Fruit fly (Drosophila melanogaster): ENCODE results near the gene Art3.

The Art3 gene

DNA sequence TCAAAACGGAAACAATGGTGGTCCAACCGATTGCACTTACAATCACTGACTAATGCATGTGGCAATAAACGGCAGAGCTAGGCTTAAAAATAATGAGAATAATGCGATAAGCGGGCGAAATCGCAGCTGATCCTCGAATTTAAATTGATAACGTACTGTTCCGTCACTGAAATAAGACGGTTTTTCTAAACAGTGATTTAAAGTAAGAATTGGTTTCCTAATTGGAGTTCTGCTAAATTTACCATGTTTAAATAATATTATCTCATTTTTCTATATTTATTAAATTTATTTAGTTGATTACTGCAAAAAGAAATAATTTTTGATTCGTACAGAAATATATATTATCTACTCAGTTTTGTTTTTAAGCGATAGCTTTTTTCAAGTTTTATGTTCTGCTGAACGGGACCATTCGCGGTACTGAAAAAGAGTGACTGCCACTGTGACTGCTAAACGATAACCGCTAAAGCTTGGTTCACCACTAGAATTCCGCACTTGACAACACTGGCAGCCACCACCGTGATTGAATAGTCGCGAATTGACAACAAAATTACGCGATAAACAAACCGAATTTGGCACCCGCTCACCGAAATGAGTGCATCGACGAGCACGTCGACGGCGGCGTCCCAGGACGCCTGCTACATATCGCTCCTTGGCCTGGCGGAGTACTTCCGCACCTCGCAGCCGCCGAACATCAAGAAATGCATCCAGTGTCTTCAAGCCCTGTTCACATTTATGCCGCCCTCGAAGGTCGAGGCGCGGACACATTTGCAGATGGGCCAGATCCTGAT is 20.3 kb downstream of the Art3 start, which contains the start of the genes Spn88Eb and Mau2:
TSS of gene Spn88Eb (minus strand) at position 51 of the 788 bp plus-strand sequence.
TSS of gene Mau2 (plus strand) at position 493 of the 788 bp plus-strand sequence.
- peak; percentile 74 for TF ChIP-seq toe (GFP tag; optimal IDR thresholded peaks at IDR 0.05)
- TF ChIP-seq Clk (GFP tag; optimal IDR thresholded peaks at IDR 0.05), result peak; percentile 71
- peak; percentile 73 for TF ChIP-seq CG1620 (GFP tag; optimal IDR thresholded peaks at IDR 0.05)
- no peak for TF ChIP-seq cnc (optimal IDR thresholded peaks at IDR 0.05)
- TF ChIP-seq CG14711 (tag; optimal IDR thresholded peaks at IDR 0.05), result peak; percentile 43
- TF ChIP-seq Crg-1 (GFP tag; optimal IDR thresholded peaks at IDR 0.05), result peak; percentile 55
- peak; percentile 25 for TF ChIP-seq tj (GFP tag; optimal IDR thresholded peaks at IDR 0.05)
- TF ChIP-seq cic (GFP tag; optimal IDR thresholded peaks at IDR 0.05), result peak; percentile 45
- peak; percentile 62 for TF ChIP-seq CG12768 (GFP tag; optimal IDR thresholded peaks at IDR 0.05)
- TF ChIP-seq kay (GFP tag; ENCODE audit: borderline replicate concordance), result no peak
- no peak for TF ChIP-seq CG5204 (GFP tag; optimal IDR thresholded peaks at IDR 0.05)
- TF ChIP-seq Mnt (GFP tag; optimal IDR thresholded peaks at IDR 0.05), result peak; percentile 68
- TF ChIP-seq CG7045 (GFP tag; optimal IDR thresholded peaks at IDR 0.05), result peak; percentile 54
- peak; percentile 59 for TF ChIP-seq pad (GFP tag; optimal IDR thresholded peaks at IDR 0.05)
- no peak for TF ChIP-seq Hr96 (GFP tag; optimal IDR thresholded peaks at IDR 0.05)
- peak; percentile 56 for TF ChIP-seq CG7101 (tag; optimal IDR thresholded peaks at IDR 0.05)
- TF ChIP-seq CG11617 (GFP tag; optimal IDR thresholded peaks at IDR 0.05), result peak; percentile 58
- TF ChIP-seq ovo (GFP tag; optimal IDR thresholded peaks at IDR 0.05), result peak; percentile 21
- peak; percentile 33 for TF ChIP-seq CG33017 (tag; optimal IDR thresholded peaks at IDR 0.05)
- TF ChIP-seq bab1 (GFP tag; optimal IDR thresholded peaks at IDR 0.05), result peak; percentile 2

- TF ChIP-seq CG7101 (tag; optimal IDR thresholded peaks at IDR 0.05) (no peak), tj (GFP tag; optimal IDR thresholded peaks at IDR 0.05) (no peak), CG14711 (tag; optimal IDR thresholded peaks at IDR 0.05) (no peak), Hr96 (GFP tag; optimal IDR thresholded peaks at IDR 0.05) (no peak), CG33017 (tag; optimal IDR thresholded peaks at IDR 0.05) (peak; percentile 7), Crg-1 (GFP tag; optimal IDR thresholded peaks at IDR 0.05) (no peak), CG12768 (GFP tag; optimal IDR thresholded peaks at IDR 0.05) (no peak), Clk (GFP tag; optimal IDR thresholded peaks at IDR 0.05) (no peak), bab1 (GFP tag; optimal IDR thresholded peaks at IDR 0.05) (peak; percentile 51), ovo (GFP tag; optimal IDR thresholded peaks at IDR 0.05) (no peak), CG7045 (GFP tag; optimal IDR thresholded peaks at IDR 0.05) (no peak), CG1620 (GFP tag; optimal IDR thresholded peaks at IDR 0.05) (no peak), cic (GFP tag; optimal IDR thresholded peaks at IDR 0.05) (no peak), CG5204 (GFP tag; optimal IDR thresholded peaks at IDR 0.05) (no peak), pad (GFP tag; optimal IDR thresholded peaks at IDR 0.05) (no peak), Mnt (GFP tag; optimal IDR thresholded peaks at IDR 0.05) (no peak), CG11617 (GFP tag; optimal IDR thresholded peaks at IDR 0.05) (no peak)
Measured at dm6 chr3R:15206273-15206672, 22.9 kb downstream of the Art3 start, which contains the start of gene Spn88Ea. Gene Spn88Ea, minus strand, starts transcription at chr3R:15206447.

dm6 chr3R:15205223-15205622 is 24.0 kb downstream of the Art3 start:
- no peak for TF ChIP-seq CG12768 (GFP tag; optimal IDR thresholded peaks at IDR 0.05)
- no peak for TF ChIP-seq Clk (GFP tag; optimal IDR thresholded peaks at IDR 0.05)
- TF ChIP-seq CG7045 (GFP tag; optimal IDR thresholded peaks at IDR 0.05), result no peak
- no peak for TF ChIP-seq kay (GFP tag; ENCODE audit: borderline replicate concordance)
- no peak for TF ChIP-seq cic (GFP tag; optimal IDR thresholded peaks at IDR 0.05)
- TF ChIP-seq Hr96 (GFP tag; optimal IDR thresholded peaks at IDR 0.05), result no peak
- TF ChIP-seq ovo (GFP tag; optimal IDR thresholded peaks at IDR 0.05), result no peak
- no peak for TF ChIP-seq Crg-1 (GFP tag; optimal IDR thresholded peaks at IDR 0.05)
- TF ChIP-seq CG5204 (GFP tag; optimal IDR thresholded peaks at IDR 0.05), result no peak
- no peak for TF ChIP-seq CG1620 (GFP tag; optimal IDR thresholded peaks at IDR 0.05)
- TF ChIP-seq toe (GFP tag; optimal IDR thresholded peaks at IDR 0.05), result no peak
- no peak for TF ChIP-seq cnc (optimal IDR thresholded peaks at IDR 0.05)
- no peak for TF ChIP-seq CG7101 (tag; optimal IDR thresholded peaks at IDR 0.05)
- TF ChIP-seq CG11617 (GFP tag; optimal IDR thresholded peaks at IDR 0.05), result no peak
- no peak for TF ChIP-seq Mnt (GFP tag; optimal IDR thresholded peaks at IDR 0.05)
- no peak for TF ChIP-seq bab1 (GFP tag; optimal IDR thresholded peaks at IDR 0.05)
- TF ChIP-seq pad (GFP tag; optimal IDR thresholded peaks at IDR 0.05), result no peak
- TF ChIP-seq CG33017 (tag; optimal IDR thresholded peaks at IDR 0.05), result no peak
- TF ChIP-seq tj (GFP tag; optimal IDR thresholded peaks at IDR 0.05), result no peak

- TF ChIP-seq Mnt (GFP tag; optimal IDR thresholded peaks at IDR 0.05), result peak; percentile 88
- no peak for TF ChIP-seq Clk (GFP tag; optimal IDR thresholded peaks at IDR 0.05)
- TF ChIP-seq tj (GFP tag; optimal IDR thresholded peaks at IDR 0.05), result peak; percentile 37
- no peak for TF ChIP-seq CG12768 (GFP tag; optimal IDR thresholded peaks at IDR 0.05)
- TF ChIP-seq cic (GFP tag; optimal IDR thresholded peaks at IDR 0.05), result peak; percentile 91
- TF ChIP-seq CG33017 (tag; optimal IDR thresholded peaks at IDR 0.05), result no peak
- peak; percentile 15 for TF ChIP-seq Crg-1 (GFP tag; optimal IDR thresholded peaks at IDR 0.05)
- peak; percentile 90 for TF ChIP-seq kay (GFP tag; ENCODE audit: borderline replicate concordance)
Measured at dm6 chr3R:15198052-15198793, 31.0 kb downstream of the Art3 start.

DNA sequence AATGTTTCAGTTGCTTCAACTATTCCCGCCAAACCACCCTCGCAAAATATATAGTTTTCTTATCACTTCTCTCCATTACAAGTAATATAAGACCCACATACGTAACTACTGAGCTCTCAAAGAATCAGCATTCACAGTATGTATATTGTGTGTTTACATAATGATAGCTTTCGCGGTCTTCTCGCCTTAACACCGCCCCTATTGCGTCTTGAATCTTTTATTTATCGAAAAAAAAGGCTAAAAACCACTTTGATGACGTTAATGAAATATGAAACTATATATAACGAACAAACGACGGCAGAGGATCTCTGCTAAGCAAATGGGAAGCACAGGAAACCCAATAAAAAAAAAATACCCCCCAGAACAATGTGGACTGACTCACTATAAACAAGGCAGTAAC is 31.8 kb downstream of the Art3 start:
- TF ChIP-seq pad (GFP tag; optimal IDR thresholded peaks at IDR 0.05) (no peak), tj (GFP tag; optimal IDR thresholded peaks at IDR 0.05) (no peak), bab1 (GFP tag; optimal IDR thresholded peaks at IDR 0.05) (no peak), CG33017 (tag; optimal IDR thresholded peaks at IDR 0.05) (no peak), CG14711 (tag; optimal IDR thresholded peaks at IDR 0.05) (no peak), ovo (GFP tag; optimal IDR thresholded peaks at IDR 0.05) (no peak), CG1620 (GFP tag; optimal IDR thresholded peaks at IDR 0.05) (no peak), cic (GFP tag; optimal IDR thresholded peaks at IDR 0.05) (peak; percentile 37), CG11617 (GFP tag; optimal IDR thresholded peaks at IDR 0.05) (no peak), CG7101 (tag; optimal IDR thresholded peaks at IDR 0.05) (no peak), Hr96 (GFP tag; optimal IDR thresholded peaks at IDR 0.05) (no peak), CG12768 (GFP tag; optimal IDR thresholded peaks at IDR 0.05) (peak; percentile 25), kay (GFP tag; ENCODE audit: borderline replicate concordance) (peak; percentile 47), CG5204 (GFP tag; optimal IDR thresholded peaks at IDR 0.05) (no peak), Mnt (GFP tag; optimal IDR thresholded peaks at IDR 0.05) (no peak), toe (GFP tag; optimal IDR thresholded peaks at IDR 0.05) (no peak), Clk (GFP tag; optimal IDR thresholded peaks at IDR 0.05) (no peak), Crg-1 (GFP tag; optimal IDR thresholded peaks at IDR 0.05) (no peak), CG7045 (GFP tag; optimal IDR thresholded peaks at IDR 0.05) (peak; percentile 7), cnc (optimal IDR thresholded peaks at IDR 0.05) (no peak)

Measured in whole organism, adult.